Fruit fly (Drosophila melanogaster): ENCODE results near the gene r.
A peak's percentile ranks its signal among the peaks of the same experiment; 100 is the strongest.

r gene

dm6 chrX:16640260-16641100, 14.7 kb upstream of the r start, which contains the start of the genes SNRPG and mthl1:
TSS of gene SNRPG (minus strand) at chrX:16640419.
TSS of gene mthl1 (plus strand) at chrX:16640968.
- peak; percentile 87 for TF ChIP-seq Chrac-16 (GFP tag; optimal IDR thresholded peaks at IDR 0.05)
- TF ChIP-seq CG16815 (GFP tag; optimal IDR thresholded peaks at IDR 0.05) = peak; percentile 83
- TF ChIP-seq CG8281 (tag; optimal IDR thresholded peaks at IDR 0.05) = no peak
- no peak for TF ChIP-seq CG6854 (GFP tag; optimal IDR thresholded peaks at IDR 0.05)
- TF ChIP-seq onecut (GFP tag; IDR thresholded peaks at IDR 0.05) = no peak; the same call in 1 of the 2 replicates
- peak; percentile 85 for TF ChIP-seq Ets97D (GFP tag; optimal IDR thresholded peaks at IDR 0.05)
- no peak for TF ChIP-seq CG10565 (GFP tag; optimal IDR thresholded peaks at IDR 0.05)
- TF ChIP-seq lola (GFP tag; optimal IDR thresholded peaks at IDR 0.05) = peak in 2 of 3 experiments; percentile 55 to 74
- TF ChIP-seq Dp (GFP tag; optimal IDR thresholded peaks at IDR 0.05) = peak; percentile 62
- TF ChIP-seq Atf6 (GFP tag; IDR thresholded peaks at IDR 0.05) = peak; percentile 84
- TF ChIP-seq CHES-1-like (GFP tag; optimal IDR thresholded peaks at IDR 0.05) = peak; percentile 58
- peak; percentile 83 for TF ChIP-seq sens (GFP tag)
- peak; percentile 23 for TF ChIP-seq CG12071 (GFP tag; optimal IDR thresholded peaks at IDR 0.05)
- peak; percentile 85 for TF ChIP-seq CG7839 (tag; optimal IDR thresholded peaks at IDR 0.05)
- TF ChIP-seq tin (GFP tag; optimal IDR thresholded peaks at IDR 0.05) = peak; percentile 84
- peak; percentile 77 for TF ChIP-seq Atf-2 (GFP tag; optimal IDR thresholded peaks at IDR 0.05)
- TF ChIP-seq CG14014 (GFP tag; IDR thresholded peaks at IDR 0.05) = peak; percentile 94
- peak; percentile 92 for TF ChIP-seq al (GFP tag; IDR thresholded peaks at IDR 0.05)
- TF ChIP-seq CG15514 (GFP tag; optimal IDR thresholded peaks at IDR 0.05) = peak; percentile 71
- TF ChIP-seq Hr39 (optimal IDR thresholded peaks at IDR 0.05) = no peak
- TF ChIP-seq crol (GFP tag; IDR thresholded peaks at IDR 0.05) = peak; percentile 75
- peak; percentile 79 for TF ChIP-seq CG11695 (GFP tag; IDR thresholded peaks at IDR 0.05)
- peak; percentile 34 for TF ChIP-seq MESR4 (GFP tag; optimal IDR thresholded peaks at IDR 0.05)
- peak; percentile 70 for TF ChIP-seq hbn (GFP tag; IDR thresholded peaks at IDR 0.05; ENCODE audit: partially characterized antibody)
- peak; percentile 51 for TF ChIP-seq CG16863 (GFP tag; optimal IDR thresholded peaks at IDR 0.05)
- TF ChIP-seq sima (GFP tag; optimal IDR thresholded peaks at IDR 0.05) = no peak
- TF ChIP-seq Xrp1 (GFP tag; IDR thresholded peaks at IDR 0.05) = peak; percentile 87
- TF ChIP-seq jigr1 (GFP tag; IDR thresholded peaks at IDR 0.05) = peak; percentile 92
- TF ChIP-seq CG13894 (tag; optimal IDR thresholded peaks at IDR 0.05) = peak; percentile 63
- peak; percentile 35 for TF ChIP-seq cwo (GFP tag; optimal IDR thresholded peaks at IDR 0.05)
- peak; percentile 90 for TF ChIP-seq wdn (GFP tag; IDR thresholded peaks at IDR 0.05)
- TF ChIP-seq Ets65A (GFP tag) = peak; percentile 99
- peak; percentile 70 for TF ChIP-seq Dad (GFP tag; optimal IDR thresholded peaks at IDR 0.05)
- TF ChIP-seq ham (GFP tag; IDR thresholded peaks at IDR 0.05) = peak; percentile 77; the same call in 1 of the 2 replicates
- TF ChIP-seq CG17912 (GFP tag; optimal IDR thresholded peaks at IDR 0.05) = no peak
- peak; percentile 95 for TF ChIP-seq lmd (GFP tag; IDR thresholded peaks at IDR 0.05)
- peak; percentile 79 for TF ChIP-seq NfI (GFP tag; optimal IDR thresholded peaks at IDR 0.05)
- TF ChIP-seq Trl (optimal IDR thresholded peaks at IDR 0.05) = no peak
- TF ChIP-seq Trl (GFP tag; optimal IDR thresholded peaks at IDR 0.05) = peak; percentile 71
- peak; percentile 74 for TF ChIP-seq NC2β (GFP tag; optimal IDR thresholded peaks at IDR 0.05)
- peak; percentile 85 for TF ChIP-seq pzg (GFP tag; optimal IDR thresholded peaks at IDR 0.05)
- TF ChIP-seq CG31441 (GFP tag; IDR thresholded peaks at IDR 0.05) = peak; percentile 74
- peak; percentile 2 for TF ChIP-seq trh (GFP tag; optimal IDR thresholded peaks at IDR 0.05)
- peak; percentile 79 for TF ChIP-seq CG3995 (GFP tag; optimal IDR thresholded peaks at IDR 0.05)
- TF ChIP-seq CG2202 (tag; optimal IDR thresholded peaks at IDR 0.05) = no peak
- peak; percentile 85 for TF ChIP-seq CoRest (tag; optimal IDR thresholded peaks at IDR 0.05)
- TF ChIP-seq yki (optimal IDR thresholded peaks at IDR 0.05) = no peak
- peak; percentile 56 for TF ChIP-seq Doc3 (GFP tag; IDR thresholded peaks at IDR 0.05; ENCODE audit: partially characterized antibody)
- TF ChIP-seq toy (GFP tag; IDR thresholded peaks at IDR 0.05) = peak; percentile 78
- TF ChIP-seq CG18476 (GFP tag; optimal IDR thresholded peaks at IDR 0.05) = peak; percentile 79
